Worm (Caenorhabditis elegans) whole organism, midembryonic: ENCODE measurements around the gene ddo-1.

Source experiments
- T22C8.4 ChIP-seq: fragments of 200-800 bp; sonication (Bioruptor generic); IDR thresholded peaks from 2 replicates; pipeline ENCODE4 v1.3.6; 2022; ENCODE audit warnings: missing genetic modification characterization, missing compliant biosample characterization
- cog-1 ChIP-seq: sonication (generic microtip); optimal IDR thresholded peaks from 2 replicates; lab custom pipeline; 2016; ENCODE audit warnings: missing genetic modification characterization, missing compliant biosample characterization
- flt-1 ChIP-seq: fragments of 200-800 bp; sonication (Bioruptor generic); IDR thresholded peaks from 2 replicates; pipeline ENCODE4 v1.3.6; 2022; ENCODE audit warnings: missing genetic modification characterization, missing compliant biosample characterization
- klf-2 ChIP-seq: fragments of 200-800 bp; sonication (Bioruptor generic); conservative IDR thresholded peaks from 2 replicates; pipeline ENCODE4 v1.3.6; 2022; ENCODE audit warnings: missing genetic modification reagents, missing genetic modification characterization, missing compliant biosample characterization
- med-1 ChIP-seq: sonication (generic microtip); optimal IDR thresholded peaks from 2 replicates; lab custom pipeline; 2017; ENCODE audit warnings: missing genetic modification characterization, mild to moderate bottlenecking, missing compliant biosample characterization, antibody characterized with exemption, missing genetic modification reagents; ENCODE audit not compliant: insufficient read depth
- ref-1 ChIP-seq: fragments of 200-800 bp; sonication (Bioruptor generic); conservative IDR thresholded peaks from 2 replicates; pipeline ENCODE4 v1.3.6; 2022; ENCODE audit warnings: missing genetic modification reagents, missing genetic modification characterization, missing compliant biosample characterization
- tab-1 ChIP-seq: fragments of 200-800 bp; sonication (Bioruptor generic); IDR thresholded peaks from 2 replicates; pipeline ENCODE4 v1.3.6; 2022; ENCODE audit warnings: missing genetic modification characterization, missing compliant biosample characterization
- ztf-23 ChIP-seq: fragments of 200-800 bp; sonication (Bioruptor generic); IDR thresholded peaks from 2 replicates; pipeline ENCODE4 v1.3.6; 2022; ENCODE audit warnings: missing genetic modification reagents, missing genetic modification characterization, missing compliant biosample characterization
- ztf-29 ChIP-seq: fragments of 200-800 bp; sonication (Bioruptor generic); IDR thresholded peaks from 2 replicates; pipeline ENCODE4 v1.3.6; 2022; ENCODE audit warnings: missing genetic modification reagents, missing genetic modification characterization, missing compliant biosample characterization

Gene ddo-1

DNA sequence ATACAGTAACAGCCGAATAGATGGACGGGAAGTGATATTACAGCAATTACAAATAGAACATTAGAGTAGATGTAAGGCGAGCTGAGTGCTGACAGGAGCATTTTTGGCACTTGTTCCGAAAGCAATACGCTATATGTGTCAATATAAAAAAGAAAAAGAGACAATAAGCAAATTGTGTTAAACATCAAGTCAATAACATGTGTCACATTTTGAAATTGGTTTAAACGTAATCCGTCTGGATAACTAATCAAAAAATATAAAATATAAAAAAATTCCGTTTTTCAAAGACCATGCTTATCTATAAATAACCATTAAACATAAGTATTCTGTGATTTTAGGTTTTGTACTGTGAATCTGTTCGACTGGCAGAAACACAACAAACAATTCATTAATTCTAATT, 18.6 kb upstream of the ddo-1 start, which contains the start of gene srh-288:
Gene srh-288 (minus strand): TSS at position 101 of the 400 bp plus-strand sequence.
- TF ChIP-seq tab-1 = no peak
- TF ChIP-seq med-1 = no peak
- TF ChIP-seq ref-1 (GFP tag; lab: Robert Waterston, UW) = no peak
- TF ChIP-seq ztf-29 (GFP tag; lab: Robert Waterston, UW) = no peak
- no peak for TF ChIP-seq flt-1 (GFP tag; lab: Robert Waterston, UW)
- no peak for TF ChIP-seq klf-2 (GFP tag; lab: Robert Waterston, UW)
- TF ChIP-seq T22C8.4 (GFP tag; lab: Robert Waterston, UW) = no peak
- no peak for TF ChIP-seq cog-1 (tag; lab: Kevin White, UChicago)
- TF ChIP-seq ztf-23 = no peak

DNA sequence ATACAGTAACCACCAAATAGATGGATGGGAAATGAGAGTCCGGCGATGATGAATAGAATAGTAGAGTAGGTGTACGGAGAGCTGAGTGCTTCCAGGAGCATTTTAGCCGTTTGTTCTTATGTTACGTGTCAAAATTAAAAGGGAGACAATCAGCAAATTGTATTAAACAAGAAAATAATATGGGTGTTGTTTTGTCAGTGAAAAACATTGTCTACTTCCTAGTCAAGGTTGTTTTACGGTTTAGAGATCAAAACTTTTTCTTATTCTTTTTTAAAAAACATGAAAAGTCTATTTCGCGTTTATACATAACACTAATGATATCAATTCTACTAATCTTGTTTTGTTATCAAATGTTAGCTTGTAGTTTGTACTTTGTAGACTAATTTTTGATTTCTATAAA, 17.0 kb upstream of the ddo-1 start, which contains the start of gene srh-289:
Gene srh-289 (minus strand): TSS at position 101 of the 400 bp plus-strand sequence.
- TF ChIP-seq ztf-23 = no peak
- no peak for TF ChIP-seq tab-1
- no peak for TF ChIP-seq ztf-29 (GFP tag; lab: Robert Waterston, UW)
- TF ChIP-seq flt-1 (GFP tag; lab: Robert Waterston, UW) = no peak
- TF ChIP-seq T22C8.4 (GFP tag; lab: Robert Waterston, UW) = no peak
- no peak for TF ChIP-seq cog-1 (tag; lab: Kevin White, UChicago)
- no peak for TF ChIP-seq med-1
- no peak for TF ChIP-seq ref-1 (GFP tag; lab: Robert Waterston, UW)
- TF ChIP-seq klf-2 (GFP tag; lab: Robert Waterston, UW) = no peak

DNA sequence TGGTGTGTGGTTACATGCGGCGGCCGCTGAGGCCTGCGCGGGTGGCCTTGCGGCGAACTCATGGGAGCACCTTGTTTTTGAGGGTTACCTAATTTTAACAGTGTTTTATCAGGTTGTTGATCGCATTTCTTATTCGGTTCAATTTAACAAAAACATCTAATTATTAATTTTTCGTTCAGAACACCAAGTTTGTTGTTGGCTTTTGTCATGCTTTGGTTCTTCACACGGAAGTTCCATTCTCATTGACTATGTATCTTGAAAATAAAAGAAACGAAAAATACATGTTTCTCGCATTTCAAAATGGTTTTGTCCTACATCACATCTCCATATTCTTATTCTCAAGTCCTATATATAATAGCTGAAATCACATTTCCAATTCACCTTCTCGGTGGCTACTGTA, 13.2 kb upstream of the ddo-1 start, which contains the start of gene srh-290:
Gene srh-290 (plus strand): TSS at position 301 of the 400 bp plus-strand sequence.
- TF ChIP-seq T22C8.4 (GFP tag; lab: Robert Waterston, UW) (no peak), ztf-23 (no peak), cog-1 (tag; lab: Kevin White, UChicago) (no peak), ztf-29 (GFP tag; lab: Robert Waterston, UW) (no peak), ref-1 (GFP tag; lab: Robert Waterston, UW) (no peak), flt-1 (GFP tag; lab: Robert Waterston, UW) (no peak), med-1 (no peak), klf-2 (GFP tag; lab: Robert Waterston, UW) (no peak), tab-1 (no peak)

DNA sequence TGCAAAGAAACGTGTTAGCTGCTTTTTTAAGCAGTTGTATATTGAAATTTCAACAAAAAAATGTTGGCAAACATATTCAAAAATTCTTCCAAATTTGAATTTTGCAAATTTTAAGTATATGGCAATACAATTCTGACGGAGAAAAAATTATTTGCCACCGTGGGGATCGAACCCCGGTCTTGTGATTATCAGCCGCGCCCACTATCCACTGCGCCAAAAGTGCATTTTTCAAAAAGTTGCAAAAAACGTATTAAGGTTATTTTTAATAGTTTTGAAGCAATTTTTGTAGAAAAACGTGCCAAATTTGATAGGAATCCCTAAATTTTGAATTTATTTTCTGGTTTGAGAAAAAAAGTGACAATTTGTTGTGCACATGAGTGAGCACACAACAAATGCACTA, 7.3 kb upstream of the ddo-1 start:
- TF ChIP-seq cog-1 (tag; lab: Kevin White, UChicago) (no peak), flt-1 (GFP tag; lab: Robert Waterston, UW) (no peak), T22C8.4 (GFP tag; lab: Robert Waterston, UW) (no peak), ztf-29 (GFP tag; lab: Robert Waterston, UW) (no peak), ztf-23 (no peak), klf-2 (GFP tag; lab: Robert Waterston, UW) (no peak), tab-1 (no peak), ref-1 (GFP tag; lab: Robert Waterston, UW) (no peak), med-1 (no peak)

DNA sequence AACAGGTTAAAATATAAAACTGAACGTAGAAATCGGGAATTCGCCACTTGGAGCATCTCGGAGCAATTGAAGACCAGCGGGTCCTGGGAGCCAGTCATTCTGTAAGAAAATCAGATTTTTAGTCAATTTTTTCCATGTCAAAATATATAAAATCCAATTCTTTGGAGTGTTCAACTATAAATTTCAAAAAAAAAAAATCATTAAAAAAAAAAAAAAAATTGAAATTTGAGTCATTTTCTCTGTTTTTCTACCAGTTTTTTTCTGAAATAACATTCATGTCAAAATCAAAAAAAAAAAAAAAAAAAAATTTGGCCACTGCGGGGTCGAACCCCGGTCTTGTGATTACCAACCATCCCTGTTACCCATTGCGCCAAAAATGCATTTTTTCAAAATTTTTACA, 6.5 kb upstream of the ddo-1 start, which contains the start of gene srab-12:
Gene srab-12 (minus strand): TSS at position 101 of the 400 bp plus-strand sequence.
- no peak for TF ChIP-seq ref-1 (GFP tag; lab: Robert Waterston, UW)
- TF ChIP-seq cog-1 (tag; lab: Kevin White, UChicago) = no peak
- no peak for TF ChIP-seq flt-1 (GFP tag; lab: Robert Waterston, UW)
- TF ChIP-seq ztf-29 (GFP tag; lab: Robert Waterston, UW) = no peak
- no peak for TF ChIP-seq ztf-23
- no peak for TF ChIP-seq tab-1
- TF ChIP-seq med-1 = no peak

DNA sequence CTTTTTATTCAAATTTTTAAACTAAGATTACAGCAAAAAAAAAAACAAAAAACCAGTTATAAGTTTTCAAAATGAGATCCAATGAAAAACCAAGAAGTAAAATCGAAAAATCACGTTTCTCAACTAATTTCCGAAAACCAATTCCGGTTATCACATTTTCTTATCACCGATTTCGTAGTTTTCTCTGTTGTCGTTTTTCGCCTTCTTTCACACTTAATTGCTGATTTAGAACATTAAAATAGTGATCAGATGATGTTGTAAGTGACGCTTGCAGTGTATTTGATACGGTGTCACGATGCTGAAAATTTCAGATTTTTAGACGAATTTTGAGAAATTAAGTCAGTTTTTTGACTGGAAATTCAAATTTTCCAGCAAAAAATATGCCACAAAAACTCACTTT, 3.3 kb upstream of the ddo-1 start:
- TF ChIP-seq ztf-23 = no peak
- TF ChIP-seq klf-2 (GFP tag; lab: Robert Waterston, UW) = no peak
- no peak for TF ChIP-seq flt-1 (GFP tag; lab: Robert Waterston, UW)
- no peak for TF ChIP-seq med-1
- no peak for TF ChIP-seq cog-1 (tag; lab: Kevin White, UChicago)
- no peak for TF ChIP-seq ztf-29 (GFP tag; lab: Robert Waterston, UW)
- TF ChIP-seq tab-1 = no peak
- TF ChIP-seq ref-1 (GFP tag; lab: Robert Waterston, UW) = no peak
- no peak for TF ChIP-seq T22C8.4 (GFP tag; lab: Robert Waterston, UW)

DNA sequence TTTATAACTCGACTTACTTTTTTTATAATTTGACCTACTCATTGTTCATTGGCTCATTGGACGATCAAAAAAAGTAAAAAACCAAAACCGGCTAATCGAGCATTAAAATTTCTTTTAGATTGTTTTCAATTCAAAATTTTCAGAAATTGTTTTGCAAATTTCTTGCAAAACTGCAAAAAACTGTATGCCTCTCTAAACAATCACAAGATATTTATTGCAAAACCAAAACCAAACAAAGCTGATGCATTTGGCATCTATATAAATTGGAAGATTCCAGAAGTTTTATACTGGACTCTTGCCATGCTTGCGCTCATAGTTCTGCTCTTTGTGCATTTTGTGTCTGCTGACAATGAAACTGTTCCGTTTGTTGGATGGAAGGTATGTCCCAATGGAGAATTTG, 597 bp upstream of the ddo-1 start, which contains the start of gene C47A10.12:
Gene C47A10.12 (plus strand): TSS at position 301 of the 400 bp plus-strand sequence.
- TF ChIP-seq med-1 = no peak
- TF ChIP-seq T22C8.4 (GFP tag; lab: Robert Waterston, UW) = no peak
- TF ChIP-seq cog-1 (tag; lab: Kevin White, UChicago) = no peak
- no peak for TF ChIP-seq klf-2 (GFP tag; lab: Robert Waterston, UW)
- no peak for TF ChIP-seq tab-1
- TF ChIP-seq ztf-23 = no peak
- no peak for TF ChIP-seq ztf-29 (GFP tag; lab: Robert Waterston, UW)
- TF ChIP-seq flt-1 (GFP tag; lab: Robert Waterston, UW) = no peak
- no peak for TF ChIP-seq ref-1 (GFP tag; lab: Robert Waterston, UW)

DNA sequence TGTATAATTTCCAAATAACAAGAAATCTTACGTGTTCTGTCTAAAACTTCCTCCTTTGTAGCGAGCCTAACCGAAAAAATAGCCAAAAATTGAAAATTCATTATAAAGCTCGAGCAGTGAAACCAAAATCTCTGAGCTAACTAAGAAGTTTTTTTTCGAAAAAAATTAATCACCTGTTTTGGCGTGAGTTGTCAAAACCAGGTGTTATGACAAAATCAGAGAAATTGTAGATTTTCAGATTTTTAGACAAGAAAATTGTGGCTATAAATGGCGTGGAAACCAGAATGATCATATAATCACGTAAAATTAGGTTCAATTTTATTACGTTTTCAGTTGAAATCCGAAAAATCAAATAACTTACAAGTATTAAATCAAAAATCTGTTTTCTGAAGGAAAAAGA, 3.9 kb downstream of the ddo-1 start, which contains the start of gene sre-21:
Gene sre-21 (minus strand): TSS at position 101 of the 400 bp plus-strand sequence.
- no peak for TF ChIP-seq ztf-23
- TF ChIP-seq ref-1 (GFP tag; lab: Robert Waterston, UW) = no peak
- no peak for TF ChIP-seq klf-2 (GFP tag; lab: Robert Waterston, UW)
- no peak for TF ChIP-seq T22C8.4 (GFP tag; lab: Robert Waterston, UW)
- TF ChIP-seq flt-1 (GFP tag; lab: Robert Waterston, UW) = no peak
- TF ChIP-seq tab-1 = no peak
- no peak for TF ChIP-seq med-1
- no peak for TF ChIP-seq ztf-29 (GFP tag; lab: Robert Waterston, UW)
- TF ChIP-seq cog-1 (tag; lab: Kevin White, UChicago) = no peak

DNA sequence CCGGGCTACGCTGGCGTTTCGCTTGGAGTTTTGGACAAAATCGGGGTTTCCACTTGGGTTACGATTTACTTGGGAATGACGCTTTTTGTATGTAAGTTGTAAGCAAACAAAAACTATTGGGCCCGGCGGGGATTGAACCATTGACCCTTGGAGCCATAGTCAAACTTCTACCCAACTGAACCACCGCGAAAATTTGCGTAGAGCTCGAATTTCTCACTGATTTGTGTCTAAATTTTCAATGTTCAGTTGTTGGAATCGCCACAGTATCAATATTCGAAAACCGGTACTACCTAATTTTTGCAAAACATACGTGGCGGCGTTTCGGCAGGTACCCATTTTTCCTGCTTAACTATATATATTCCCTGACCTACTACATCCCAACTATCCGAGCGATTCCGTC, 9.3 kb downstream of the ddo-1 start:
- TF ChIP-seq flt-1 (GFP tag; lab: Robert Waterston, UW) (no peak), T22C8.4 (GFP tag; lab: Robert Waterston, UW) (no peak), cog-1 (tag; lab: Kevin White, UChicago) (no peak), tab-1 (no peak), ztf-23 (no peak)

DNA sequence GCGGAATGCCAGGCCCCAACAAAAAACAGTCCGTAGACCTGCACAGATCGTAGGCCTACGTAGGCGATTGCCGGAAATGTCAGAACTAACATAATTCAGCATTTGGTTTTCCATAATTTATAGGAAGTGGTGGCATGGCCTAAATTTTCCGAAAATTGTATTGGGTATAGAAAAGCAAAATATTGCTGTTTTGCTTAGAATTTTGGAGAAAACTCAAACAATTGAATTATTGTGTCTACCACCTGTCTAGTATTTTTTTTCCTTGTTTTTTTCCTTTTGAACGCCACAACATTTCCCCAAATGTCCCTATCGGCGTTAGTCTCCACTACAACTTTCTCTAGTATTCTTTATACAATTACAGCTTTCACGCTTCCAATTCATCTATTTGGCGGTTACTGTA, 9.8 kb downstream of the ddo-1 start, which contains the start of gene srh-284:
Gene srh-284 (plus strand): TSS at position 301 of the 400 bp plus-strand sequence.
- no peak for TF ChIP-seq klf-2 (GFP tag; lab: Robert Waterston, UW)
- TF ChIP-seq ztf-23 = no peak
- TF ChIP-seq ref-1 (GFP tag; lab: Robert Waterston, UW) = no peak
- TF ChIP-seq ztf-29 (GFP tag; lab: Robert Waterston, UW) = no peak
- TF ChIP-seq med-1 = no peak
- no peak for TF ChIP-seq flt-1 (GFP tag; lab: Robert Waterston, UW)
- no peak for TF ChIP-seq T22C8.4 (GFP tag; lab: Robert Waterston, UW)
- no peak for TF ChIP-seq tab-1
- TF ChIP-seq cog-1 (tag; lab: Kevin White, UChicago) = no peak
